Worm (Caenorhabditis elegans) whole organism, midembryonic: ENCODE measurements around the gene Y57A10C.8.

Experiments used
- cog-1 ChIP-seq: sonication (generic microtip); optimal IDR thresholded peaks from 2 replicates; lab custom pipeline; 2016; ENCODE audit warnings: missing genetic modification characterization, missing compliant biosample characterization
- flt-1 ChIP-seq: fragments of 200-800 bp; sonication (Bioruptor generic); IDR thresholded peaks from 2 replicates; pipeline ENCODE4 v1.3.6; 2022; ENCODE audit warnings: missing genetic modification characterization, missing compliant biosample characterization
- klf-2 ChIP-seq: fragments of 200-800 bp; sonication (Bioruptor generic); conservative IDR thresholded peaks from 2 replicates; pipeline ENCODE4 v1.3.6; 2022; ENCODE audit warnings: missing genetic modification reagents, missing genetic modification characterization, missing compliant biosample characterization
- med-1 ChIP-seq: sonication (generic microtip); optimal IDR thresholded peaks from 2 replicates; lab custom pipeline; 2017; ENCODE audit warnings: missing genetic modification characterization, mild to moderate bottlenecking, missing compliant biosample characterization, antibody characterized with exemption, missing genetic modification reagents; ENCODE audit not compliant: insufficient read depth
- tab-1 ChIP-seq: fragments of 200-800 bp; sonication (Bioruptor generic); IDR thresholded peaks from 2 replicates; pipeline ENCODE4 v1.3.6; 2022; ENCODE audit warnings: missing genetic modification characterization, missing compliant biosample characterization

- TF ChIP-seq flt-1 (GFP tag; lab: Robert Waterston, UW), result no peak
- no peak for TF ChIP-seq med-1 (GFP tag; lab: Kevin White, UChicago)
- no peak for TF ChIP-seq tab-1 (GFP tag; lab: Robert Waterston, UW)
- no peak for TF ChIP-seq klf-2 (GFP tag; lab: Robert Waterston, UW)
- no peak for TF ChIP-seq cog-1
Measured at ce11 chrII:12401791-12402190, 27.9 kb downstream of the Y57A10C.8 start, which contains the start of gene sre-29.
